Worm (Caenorhabditis elegans): ENCODE data around the gene irg-7.

- no peak for TF ChIP-seq mdl-1 (tag; optimal IDR thresholded peaks at IDR 0.05)
- no peak for TF ChIP-seq aly-2 (tag; optimal IDR thresholded peaks at IDR 0.05)
- no peak for TF ChIP-seq ztf-4 (tag; optimal IDR thresholded peaks at IDR 0.05)
- TF ChIP-seq nhr-21 (tag; optimal IDR thresholded peaks at IDR 0.05), result no peak
- TF ChIP-seq elt-1 (tag; optimal IDR thresholded peaks at IDR 0.05), result no peak
- TF ChIP-seq mbf-1 (tag; optimal IDR thresholded peaks at IDR 0.05), result no peak
- TF ChIP-seq ztf-11 (tag; optimal IDR thresholded peaks at IDR 0.05), result no peak
- no peak for TF ChIP-seq lin-13 (GFP tag; optimal IDR thresholded peaks at IDR 0.05)
- no peak for TF ChIP-seq nhr-6 (tag; optimal IDR thresholded peaks at IDR 0.05)
These were observed 41.5 kb upstream of the irg-7 start for ce11 chrX:3284967-3285366.

Measured in whole organism, L2 larva.